Fruit fly (Drosophila melanogaster): ENCODE data around the gene MFS10.

DNA sequence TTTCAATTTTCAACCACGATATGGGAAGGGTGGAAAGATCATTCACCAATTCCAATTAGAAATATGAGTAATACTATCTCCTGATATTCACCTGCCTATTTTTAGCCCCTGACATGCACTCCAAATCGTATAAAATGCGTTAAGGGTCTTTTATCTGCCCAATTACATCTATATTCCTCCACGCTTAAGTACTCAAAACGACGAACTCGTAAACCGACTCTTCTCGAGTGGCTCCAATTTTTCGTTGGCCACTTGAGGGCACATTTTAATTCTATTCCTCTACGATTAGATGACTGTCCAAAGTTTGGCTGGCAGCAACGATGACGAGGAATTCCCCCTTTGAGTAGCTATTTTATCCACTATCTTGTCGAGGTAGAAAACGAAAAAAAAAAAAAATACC lies 27.0 kb upstream of the MFS10 start:
- no peak for TF ChIP-seq CTCF (optimal IDR thresholded peaks at IDR 0.05)
- no peak for TF ChIP-seq CG8478 (optimal IDR thresholded peaks at IDR 0.05)
